Worm (Caenorhabditis elegans): ENCODE results near the gene srh-88.
"Not testable (repeated sequence)": the region's sequence is repeated elsewhere in the genome, so short reads cannot be mapped to it uniquely, and the experiment has no call there.

- TF ChIP-seq Y53G8AR.9 (GFP tag; conservative IDR thresholded peaks at IDR 0.05); nhr-90 (tag; optimal IDR thresholded peaks at IDR 0.05); ceh-91 (GFP tag; IDR thresholded peaks at IDR 0.05); sptf-2 (GFP tag; optimal IDR thresholded peaks at IDR 0.05); madf-8 (GFP tag; conservative IDR thresholded peaks at IDR 0.05); chd-7 (tag; optimal IDR thresholded peaks at IDR 0.05); efl-1 (GFP tag; optimal IDR thresholded peaks at IDR 0.05); F33H1.4 (GFP tag; IDR thresholded peaks at IDR 0.05): not testable (repeated sequence)
These were observed 9.3 kb downstream of the srh-88 start, which contains the start of gene srh-248 for ce11 chrV:2955342-2955741.
